Worm (Caenorhabditis elegans): Measurements from ENCODE around the gene wdr-83.

ce11 chrII:4999122-4999521 is 32.4 kb downstream of the wdr-83 start, which contains the start of gene citk-2:
- TF ChIP-seq pha-4 (tag; optimal IDR thresholded peaks at IDR 0.05) (no peak), nhr-77 (tag; optimal IDR thresholded peaks at IDR 0.05) (no peak), snpc-4 (tag; optimal IDR thresholded peaks at IDR 0.05) (no peak), fkh-10 (GFP tag; optimal IDR thresholded peaks at IDR 0.05) (peak; percentile 24), nhr-11 (tag; optimal IDR thresholded peaks at IDR 0.05) (no peak), unc-39 (tag; optimal IDR thresholded peaks at IDR 0.05) (no peak), nhr-25 (tag; optimal IDR thresholded peaks at IDR 0.05) (peak; percentile 89), jun-1 (tag; optimal IDR thresholded peaks at IDR 0.05) (peak; percentile 66), ceh-82 (tag; optimal IDR thresholded peaks at IDR 0.05) (peak; percentile 75), eor-1 (tag; optimal IDR thresholded peaks at IDR 0.05) (no peak)

Measured in whole organism, L3 larva.